Fruit fly (Drosophila melanogaster): ENCODE measurements around the gene Ndc80.

The Ndc80 gene

dm6 chrX:13605942-13606491 lies 5.8 kb downstream of the Ndc80 start (continued):
- no peak for TF ChIP-seq CG4424 (GFP tag; optimal IDR thresholded peaks at IDR 0.05)
- TF ChIP-seq amos (GFP tag; IDR thresholded peaks at IDR 0.05; ENCODE audit: partially characterized antibody): peak; percentile 70; the same call in 1 of the 2 replicates
- TF ChIP-seq CG3838 (GFP tag; optimal IDR thresholded peaks at IDR 0.05): no peak
- TF ChIP-seq CG13775 (GFP tag; optimal IDR thresholded peaks at IDR 0.05): no peak
- no peak for TF ChIP-seq CG18262 (tag; optimal IDR thresholded peaks at IDR 0.05)
- TF ChIP-seq CG31365 (tag; optimal IDR thresholded peaks at IDR 0.05): no peak
- no peak for TF ChIP-seq Drgx (GFP tag; IDR thresholded peaks at IDR 0.05)
- no peak for TF ChIP-seq CG31388 (GFP tag; optimal IDR thresholded peaks at IDR 0.05)
- peak; percentile 97 for TF ChIP-seq CG2116 (GFP tag; optimal IDR thresholded peaks at IDR 0.05)
- TF ChIP-seq CG17385 (GFP tag; optimal IDR thresholded peaks at IDR 0.05): no peak
- TF ChIP-seq CG11093 (GFP tag; IDR thresholded peaks at IDR 0.05): no peak
- TF ChIP-seq E2f2 (GFP tag; IDR thresholded peaks at IDR 0.05): peak; percentile 89
- TF ChIP-seq otp (GFP tag; IDR thresholded peaks at IDR 0.05): no peak
- no peak for TF ChIP-seq Ptx1 (GFP tag; IDR thresholded peaks at IDR 0.05)
- TF ChIP-seq stwl (tag; optimal IDR thresholded peaks at IDR 0.05): peak; percentile 56
- no peak for TF ChIP-seq klu (GFP tag; IDR thresholded peaks at IDR 0.05)
- no peak for TF ChIP-seq sd (tag; optimal IDR thresholded peaks at IDR 0.05)
- peak; percentile 78 for TF ChIP-seq Dll (GFP tag; IDR thresholded peaks at IDR 0.05; ENCODE audit: partially characterized antibody)
- TF ChIP-seq dm (GFP tag; optimal IDR thresholded peaks at IDR 0.05): no peak
- no peak for TF ChIP-seq Six4 (GFP tag; optimal IDR thresholded peaks at IDR 0.05)
- peak; percentile 87 for TF ChIP-seq CG3995 (GFP tag; optimal IDR thresholded peaks at IDR 0.05)
- TF ChIP-seq vnd (GFP tag; IDR thresholded peaks at IDR 0.05; ENCODE audit: partially characterized antibody): peak; percentile 59; the same call in 1 of the 3 replicates
- no peak for TF ChIP-seq bowl (GFP tag; IDR thresholded peaks at IDR 0.05)
- TF ChIP-seq pb (GFP tag; optimal IDR thresholded peaks at IDR 0.05): no peak
- TF ChIP-seq gt (GFP tag; IDR thresholded peaks at IDR 0.05): no peak
- TF ChIP-seq unc-4 (GFP tag; IDR thresholded peaks at IDR 0.05; ENCODE audit: partially characterized antibody): peak; percentile 71
- no peak for TF ChIP-seq CG2129 (GFP tag; IDR thresholded peaks at IDR 0.05; ENCODE audit: partially characterized antibody)
- no peak for TF ChIP-seq ci (GFP tag; IDR thresholded peaks at IDR 0.05)
- TF ChIP-seq bab2 (GFP tag; optimal IDR thresholded peaks at IDR 0.05): no peak
- no peak for TF ChIP-seq CG11247 (GFP tag; IDR thresholded peaks at IDR 0.05)
- TF ChIP-seq run (tag; optimal IDR thresholded peaks at IDR 0.05): no peak
- TF ChIP-seq ara (GFP tag; IDR thresholded peaks at IDR 0.05): no peak
- no peak for TF ChIP-seq Kr (GFP tag; optimal IDR thresholded peaks at IDR 0.05)
- no peak for TF ChIP-seq CG10431 (GFP tag; optimal IDR thresholded peaks at IDR 0.05)
- no peak for TF ChIP-seq ac (GFP tag; optimal IDR thresholded peaks at IDR 0.05)
- TF ChIP-seq Sin3A (optimal IDR thresholded peaks at IDR 0.05): no peak
- TF ChIP-seq CG8924 (tag; optimal IDR thresholded peaks at IDR 0.05): no peak
- no peak for TF ChIP-seq CG4707 (GFP tag; optimal IDR thresholded peaks at IDR 0.05)
- peak; percentile 78 for TF ChIP-seq Scr (GFP tag; IDR thresholded peaks at IDR 0.05; ENCODE audit: partially characterized antibody)
- TF ChIP-seq pros (GFP tag; optimal IDR thresholded peaks at IDR 0.05): no peak
- no peak for TF ChIP-seq HmgZ (tag; optimal IDR thresholded peaks at IDR 0.05)
- TF ChIP-seq CG13296 (GFP tag; optimal IDR thresholded peaks at IDR 0.05): no peak
- peak; percentile 71 for TF ChIP-seq Bgb (GFP tag; IDR thresholded peaks at IDR 0.05; ENCODE audit: partially characterized antibody)
- no peak for TF ChIP-seq tll (GFP tag; optimal IDR thresholded peaks at IDR 0.05)
- TF ChIP-seq CG17568 (GFP tag; optimal IDR thresholded peaks at IDR 0.05): no peak
- TF ChIP-seq CG7786 (GFP tag; optimal IDR thresholded peaks at IDR 0.05): no peak
- no peak for TF ChIP-seq CG2202 (tag; optimal IDR thresholded peaks at IDR 0.05)
- no peak for TF ChIP-seq CG12744 (GFP tag; optimal IDR thresholded peaks at IDR 0.05)
- no peak for TF ChIP-seq BtbVII (GFP tag; optimal IDR thresholded peaks at IDR 0.05)
- TF ChIP-seq Awh (GFP tag; IDR thresholded peaks at IDR 0.05): no peak
- TF ChIP-seq Asciz (GFP tag; optimal IDR thresholded peaks at IDR 0.05): no peak
